Fruit fly (Drosophila melanogaster) whole organism, pupa: ENCODE results near the gene CG3558.
A peak's percentile ranks its signal among the peaks of the same experiment; 100 is the strongest.

Source experiments
- CG10348 ChIP-seq: fragments of 200-800 bp; sonication (Bioruptor generic); IDR thresholded peaks from 2 replicates; pipeline ENCODE4 v1.3.6; 2022; ENCODE audit warnings: missing biosample characterization, missing genetic modification characterization
- CG12605 ChIP-seq: fragments of 200-800 bp; sonication (Bioruptor generic); IDR thresholded peaks from 2 replicates; pipeline ENCODE4 v1.3.6; 2022; ENCODE audit warnings: missing biosample characterization, missing genetic modification characterization
- CG13204 ChIP-seq: fragments of 200-800 bp; sonication (Bioruptor generic); optimal IDR thresholded peaks from 2 replicates; lab custom pipeline; 2018; ENCODE audit warnings: missing biosample characterization, mild to moderate bottlenecking, missing genetic modification characterization, moderate library complexity
- CG14655 ChIP-seq: fragments of 200-800 bp; sonication (Bioruptor generic); optimal IDR thresholded peaks from 3 replicates; lab custom pipeline; 2017; ENCODE audit warnings: mild to moderate bottlenecking, missing biosample characterization, missing genetic modification reagents, missing genetic modification characterization
- CG15710 ChIP-seq: fragments of 200-800 bp; sonication (Bioruptor generic); optimal IDR thresholded peaks from 2 replicates; lab custom pipeline; 2018; ENCODE audit warnings: missing biosample characterization, mild to moderate bottlenecking, missing genetic modification characterization, moderate library complexity
- CG17806 ChIP-seq: fragments of 200-800 bp; sonication (Bioruptor generic); optimal IDR thresholded peaks from 2 replicates; lab custom pipeline; 2018; ENCODE audit warnings: missing biosample characterization, mild to moderate bottlenecking, missing genetic modification characterization, moderate library complexity
- CG32121 ChIP-seq: fragments of 200-800 bp; sonication (Bioruptor generic); IDR thresholded peaks from 2 replicates; pipeline ENCODE4 v1.3.6; 2022; ENCODE audit warnings: missing biosample characterization, missing genetic modification characterization
- CG34367 ChIP-seq: fragments of 200-800 bp; sonication (Bioruptor generic); optimal IDR thresholded peaks from 2 replicates; lab custom pipeline; 2018; ENCODE audit warnings: missing biosample characterization, mild to moderate bottlenecking, missing genetic modification characterization
- CG4496 ChIP-seq: fragments of 200-800 bp; sonication (Bioruptor generic); IDR thresholded peaks from 3 replicates; pipeline ENCODE4 v1.3.6; 2022; ENCODE audit warnings: missing biosample characterization, missing genetic modification characterization
- CG8159 ChIP-seq: fragments of 200-800 bp; sonication (Bioruptor generic); optimal IDR thresholded peaks from 3 replicates; lab custom pipeline; 2018; ENCODE audit warnings: missing biosample characterization, mild to moderate bottlenecking, missing genetic modification characterization, moderate library complexity
- CG8301 ChIP-seq: fragments of 200-800 bp; sonication (Bioruptor generic); optimal IDR thresholded peaks from 2 replicates; lab custom pipeline; 2018; ENCODE audit warnings: missing biosample characterization, mild to moderate bottlenecking, missing genetic modification characterization
- CG9948 ChIP-seq: fragments of 200-800 bp; sonication (Bioruptor generic); optimal IDR thresholded peaks from 2 replicates; lab custom pipeline; 2018; ENCODE audit warnings: missing biosample characterization, mild to moderate bottlenecking, missing genetic modification characterization, moderate library complexity
- D1 ChIP-seq: fragments of 200-800 bp; sonication (Bioruptor generic); optimal IDR thresholded peaks from 2 replicates; lab custom pipeline; 2018; ENCODE audit warnings: missing biosample characterization, mild to moderate bottlenecking, missing genetic modification characterization, moderate library complexity
- EcR ChIP-seq: fragments of 200-800 bp; sonication (Bioruptor generic); optimal IDR thresholded peaks from 3 replicates; lab custom pipeline; 2019; ENCODE audit warnings: missing biosample characterization, missing genetic modification characterization, mild to moderate bottlenecking, moderate library complexity, missing genetic modification reagents
- Ets98B ChIP-seq: fragments of 200-800 bp; sonication (Bioruptor generic); IDR thresholded peaks from 2 replicates; pipeline ENCODE4 v1.3.6; 2022; ENCODE audit warnings: missing biosample characterization, missing genetic modification characterization
- Pif1A ChIP-seq: fragments of 200-800 bp; sonication (Bioruptor generic); optimal IDR thresholded peaks from 3 replicates; lab custom pipeline; 2016; ENCODE audit warnings: missing biosample characterization, missing genetic modification characterization
- Pif1B ChIP-seq: fragments of 200-800 bp; sonication (Bioruptor generic); optimal IDR thresholded peaks from 3 replicates; lab custom pipeline; 2016; ENCODE audit warnings: missing biosample characterization, missing genetic modification characterization
- Snoo ChIP-seq: fragments of 200-800 bp; sonication (Bioruptor generic); optimal IDR thresholded peaks from 3 replicates; lab custom pipeline; 2017; ENCODE audit warnings: missing biosample characterization, mild to moderate bottlenecking, missing genetic modification characterization, inconsistent platforms
- fd96Ca ChIP-seq: fragments of 200-800 bp; sonication (Bioruptor generic); IDR thresholded peaks from 3 replicates; pipeline ENCODE4 v1.3.6; 2022; ENCODE audit warnings: missing biosample characterization, missing genetic modification characterization
- gl ChIP-seq: fragments of 200-800 bp; sonication (Bioruptor generic); optimal IDR thresholded peaks from 2 replicates; lab custom pipeline; 2018; ENCODE audit warnings: missing biosample characterization, mild to moderate bottlenecking, missing genetic modification characterization
- rn ChIP-seq: fragments of 200-800 bp; sonication (Bioruptor generic); IDR thresholded peaks from 2 replicates; pipeline ENCODE4 v1.3.6; 2022; ENCODE audit warnings: missing biosample characterization, missing genetic modification characterization

CG3558 gene

dm6 chr2L:2987681-2988381 is 4.8 kb upstream of the CG3558 start, which contains the start of the genes Chd1 and Bem46:
Chd1 (minus strand) TSS chr2L:2987723.
Bem46 (plus strand) TSS chr2L:2988116.
- TF ChIP-seq gl (tag; lab: Kevin White, UChicago) (peak; percentile 34), fd96Ca (GFP tag; lab: Robert Waterston, UW) (peak; percentile 77), rn (peak; percentile 55; the same call in 1 of the 2 replicates), Snoo (tag; lab: Kevin White, UChicago) (peak; percentile 79), CG10348 (no peak), CG8301 (tag; lab: Kevin White, UChicago) (no peak), CG15710 (tag; lab: Kevin White, UChicago) (peak; percentile 80), CG4496 (GFP tag; lab: Robert Waterston, UW) (peak; percentile 90), CG17806 (tag; lab: Kevin White, UChicago) (peak; percentile 75), CG8159 (peak; percentile 85), Ets98B (GFP tag; lab: Robert Waterston, UW) (peak; percentile 64; the same call in 1 of the 2 replicates), CG12605 (GFP tag; lab: Robert Waterston, UW) (peak; percentile 71), CG34367 (tag; lab: Kevin White, UChicago) (peak; percentile 72), EcR (GFP tag; lab: Kevin White, UChicago) (no peak), Pif1B (no peak), CG32121 (peak; percentile 76), CG14655 (GFP tag; lab: Kevin White, UChicago) (no peak), D1 (no peak), CG9948 (tag; lab: Kevin White, UChicago) (peak; percentile 84), CG13204 (GFP tag; lab: Kevin White, UChicago) (no peak), Pif1A (no peak)

dm6 chr2L:2993236-2993635 is 566 bp downstream of the CG3558 start:
- TF ChIP-seq CG8159 = no peak
- no peak for TF ChIP-seq Snoo (tag; lab: Kevin White, UChicago)
- no peak for TF ChIP-seq fd96Ca (GFP tag; lab: Robert Waterston, UW)
- TF ChIP-seq CG17806 (tag; lab: Kevin White, UChicago) = no peak
- TF ChIP-seq EcR (GFP tag; lab: Kevin White, UChicago) = no peak
- TF ChIP-seq CG34367 (tag; lab: Kevin White, UChicago) = no peak
- TF ChIP-seq Pif1B = no peak
- no peak for TF ChIP-seq CG4496 (GFP tag; lab: Robert Waterston, UW)
- TF ChIP-seq CG10348 = no peak
- TF ChIP-seq gl (tag; lab: Kevin White, UChicago) = no peak
- TF ChIP-seq CG13204 (GFP tag; lab: Kevin White, UChicago) = no peak
- TF ChIP-seq CG8301 (tag; lab: Kevin White, UChicago) = no peak
- no peak for TF ChIP-seq rn
- TF ChIP-seq Pif1A = no peak
- TF ChIP-seq CG9948 (tag; lab: Kevin White, UChicago) = no peak
- no peak for TF ChIP-seq CG12605 (GFP tag; lab: Robert Waterston, UW)
- TF ChIP-seq CG32121 = no peak
- TF ChIP-seq Ets98B (GFP tag; lab: Robert Waterston, UW) = no peak
- no peak for TF ChIP-seq D1
- no peak for TF ChIP-seq CG15710 (tag; lab: Kevin White, UChicago)

- TF ChIP-seq Snoo (tag; lab: Kevin White, UChicago) (no peak), fd96Ca (GFP tag; lab: Robert Waterston, UW) (0 out of 3 replicates have a peak, but pooled peaks have one; percentile 22), CG32121 (peak; percentile 21; the same call in 1 of the 2 replicates)
These were observed 1.0 kb downstream of the CG3558 start for dm6 chr2L:2993702-2994101.

- TF ChIP-seq CG9948 (tag; lab: Kevin White, UChicago) = no peak
- 0 out of 2 replicates have a peak, but pooled peaks have one; percentile 11 for TF ChIP-seq CG12605 (GFP tag; lab: Robert Waterston, UW)
- TF ChIP-seq gl (tag; lab: Kevin White, UChicago) = no peak
- peak; percentile 3 for TF ChIP-seq EcR (GFP tag; lab: Kevin White, UChicago)
These were observed 6.4 kb downstream of the CG3558 start, which contains the start of gene Ccdc85 for dm6 chr2L:2999113-2999512. Ccdc85 (plus strand) TSS chr2L:2999286.

dm6 chr2L:2999609-3000008 is 6.9 kb downstream of the CG3558 start:
- no peak for TF ChIP-seq CG13204 (GFP tag; lab: Kevin White, UChicago)
- TF ChIP-seq Ets98B (GFP tag; lab: Robert Waterston, UW) = no peak
- TF ChIP-seq CG15710 (tag; lab: Kevin White, UChicago) = no peak
- TF ChIP-seq CG32121 = no peak
- TF ChIP-seq CG8159 = no peak
- 0 out of 3 replicates have a peak, but pooled peaks have one; percentile 30 for TF ChIP-seq CG4496 (GFP tag; lab: Robert Waterston, UW)

- TF ChIP-seq EcR (GFP tag; lab: Kevin White, UChicago) = no peak
- TF ChIP-seq CG13204 (GFP tag; lab: Kevin White, UChicago) = peak; percentile 50
- no peak for TF ChIP-seq CG8159
- TF ChIP-seq fd96Ca (GFP tag; lab: Robert Waterston, UW) = no peak
- TF ChIP-seq CG12605 (GFP tag; lab: Robert Waterston, UW) = peak; percentile 51; the same call in 1 of the 2 replicates
These were observed 7.9 kb downstream of the CG3558 start for dm6 chr2L:3000517-3000934.
